Worm (Caenorhabditis elegans) whole organism, midembryonic: Measurements from ENCODE around the gene F22E5.8.
"Not testable (repeated sequence)": the region's sequence is repeated elsewhere in the genome, so short reads cannot be mapped to it uniquely, and the experiment has no call there.

Source experiments
- T22C8.4 ChIP-seq: fragments of 200-800 bp; sonication (Bioruptor generic); IDR thresholded peaks from 2 replicates; pipeline ENCODE4 v1.3.6; 2022; ENCODE audit warnings: missing genetic modification characterization, missing compliant biosample characterization
- cog-1 ChIP-seq: sonication (generic microtip); optimal IDR thresholded peaks from 2 replicates; lab custom pipeline; 2016; ENCODE audit warnings: missing genetic modification characterization, missing compliant biosample characterization
- flt-1 ChIP-seq: fragments of 200-800 bp; sonication (Bioruptor generic); IDR thresholded peaks from 2 replicates; pipeline ENCODE4 v1.3.6; 2022; ENCODE audit warnings: missing genetic modification characterization, missing compliant biosample characterization
- klf-2 ChIP-seq: fragments of 200-800 bp; sonication (Bioruptor generic); conservative IDR thresholded peaks from 2 replicates; pipeline ENCODE4 v1.3.6; 2022; ENCODE audit warnings: missing genetic modification reagents, missing genetic modification characterization, missing compliant biosample characterization
- ref-1 ChIP-seq: fragments of 200-800 bp; sonication (Bioruptor generic); conservative IDR thresholded peaks from 2 replicates; pipeline ENCODE4 v1.3.6; 2022; ENCODE audit warnings: missing genetic modification reagents, missing genetic modification characterization, missing compliant biosample characterization
- tab-1 ChIP-seq: fragments of 200-800 bp; sonication (Bioruptor generic); IDR thresholded peaks from 2 replicates; pipeline ENCODE4 v1.3.6; 2022; ENCODE audit warnings: missing genetic modification characterization, missing compliant biosample characterization
- ztf-23 ChIP-seq: fragments of 200-800 bp; sonication (Bioruptor generic); IDR thresholded peaks from 2 replicates; pipeline ENCODE4 v1.3.6; 2022; ENCODE audit warnings: missing genetic modification reagents, missing genetic modification characterization, missing compliant biosample characterization
- ztf-29 ChIP-seq: fragments of 200-800 bp; sonication (Bioruptor generic); IDR thresholded peaks from 2 replicates; pipeline ENCODE4 v1.3.6; 2022; ENCODE audit warnings: missing genetic modification reagents, missing genetic modification characterization, missing compliant biosample characterization

- TF ChIP-seq ztf-23 (GFP tag; lab: Robert Waterston, UW); cog-1 (tag; lab: Kevin White, UChicago); ztf-29 (GFP tag; lab: Robert Waterston, UW); T22C8.4 (GFP tag; lab: Robert Waterston, UW); flt-1; klf-2; tab-1 (GFP tag; lab: Robert Waterston, UW); ref-1 (GFP tag; lab: Robert Waterston, UW): not testable (repeated sequence)
Measured at ce11 chrII:2616634-2617033, 23.2 kb upstream of the F22E5.8 start, which contains the start of gene msrp-5.
